Worm (Caenorhabditis elegans): ENCODE data around the gene cutl-29.
A peak's percentile ranks its signal among the peaks of the same experiment; 100 is the strongest.

The cutl-29 gene

ce11 chrX:8270971-8271553, at the start of gene cutl-29:
TSS of gene cutl-29 (minus strand) at chrX:8271021.
- TF ChIP-seq unc-62 (GFP tag; optimal IDR thresholded peaks at IDR 0.05 in 1 of 2), result peak in 1 of 2 experiments; percentile 58
- no peak for TF ChIP-seq unc-62 (tag; optimal IDR thresholded peaks at IDR 0.05)
- no peak for TF ChIP-seq nhr-102 (tag; optimal IDR thresholded peaks at IDR 0.05)

- TF ChIP-seq Y5F2A.4 (GFP tag; optimal IDR thresholded peaks at IDR 0.05) (no peak), egl-43 (GFP tag; IDR thresholded peaks at IDR 0.05) (no peak), hmg-1.1 (GFP tag; IDR thresholded peaks at IDR 0.05) (no peak), F44E2.7 (GFP tag; IDR thresholded peaks at IDR 0.05) (no peak), skn-1 (tag; optimal IDR thresholded peaks at IDR 0.05) (no peak), snpc-1.2 (GFP tag; IDR thresholded peaks at IDR 0.05) (no peak), snpc-4 (tag; optimal IDR thresholded peaks at IDR 0.05) (no peak), D1046.2 (GFP tag; IDR thresholded peaks at IDR 0.05) (no peak), attf-4 (tag; optimal IDR thresholded peaks at IDR 0.05) (no peak), unc-39 (tag; optimal IDR thresholded peaks at IDR 0.05) (no peak), lir-3 (tag; optimal IDR thresholded peaks at IDR 0.05) (no peak), T26A8.4 (GFP tag; IDR thresholded peaks at IDR 0.05) (no peak), dmd-9 (GFP tag; IDR thresholded peaks at IDR 0.05) (no peak), mdt-29 (GFP tag; IDR thresholded peaks at IDR 0.05) (no peak), lin-38 (GFP tag; IDR thresholded peaks at IDR 0.05) (no peak), lin-39 (tag; optimal IDR thresholded peaks at IDR 0.05) (no peak), mep-1 (tag; optimal IDR thresholded peaks at IDR 0.05) (no peak), zip-2 (tag; optimal IDR thresholded peaks at IDR 0.05) (no peak)
Observed at ce11 chrX:8318950-8319349, 48.1 kb upstream of the cutl-29 start, which contains the start of gene srh-11. TSS of gene srh-11 (minus strand) at chrX:8319050.

DNA sequence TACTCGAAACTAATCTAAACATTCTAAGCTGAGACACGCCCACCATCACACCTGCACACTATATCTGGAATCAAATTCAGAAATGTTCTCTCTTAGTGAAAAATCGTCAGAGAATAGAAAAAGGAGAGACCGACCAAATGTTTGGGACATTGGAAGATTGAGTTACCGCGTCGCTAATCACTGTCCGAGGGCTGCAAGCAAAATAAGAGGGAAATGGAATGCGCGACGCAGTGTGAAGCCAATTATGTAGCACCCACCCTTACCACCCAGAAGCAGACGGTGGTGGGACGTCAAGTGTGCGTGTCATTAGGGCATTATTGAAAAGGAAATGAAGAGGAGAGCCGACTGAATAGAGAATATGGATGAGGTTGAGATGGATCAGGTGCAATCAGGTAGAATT, 40.8 kb upstream of the cutl-29 start:
- TF ChIP-seq T26A8.4 (GFP tag; IDR thresholded peaks at IDR 0.05) (no peak), pqm-1 (tag; optimal IDR thresholded peaks at IDR 0.05) (no peak), aha-1 (tag) (peak; percentile 26)

DNA sequence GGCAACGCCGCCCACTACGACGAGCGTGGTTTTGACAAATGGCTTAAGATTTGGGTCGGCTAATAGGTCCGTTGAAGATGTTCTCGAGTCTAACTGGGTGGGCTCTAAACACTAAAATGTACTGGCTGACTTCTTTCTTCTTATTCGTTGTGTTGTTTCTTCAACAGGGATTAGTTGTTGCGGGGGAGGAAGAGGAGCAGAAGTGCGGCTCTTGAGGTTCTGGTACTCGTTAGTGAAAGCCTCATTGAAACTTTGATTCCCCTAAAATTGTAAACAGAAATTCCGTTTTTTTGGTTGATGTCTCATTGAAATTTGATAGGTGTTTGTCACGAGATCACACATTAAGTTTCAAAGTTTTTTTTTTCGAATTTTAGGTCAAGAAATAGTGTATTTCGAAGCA, 39.9 kb upstream of the cutl-29 start:
- no peak for TF ChIP-seq lin-1 (GFP tag; IDR thresholded peaks at IDR 0.05)
- TF ChIP-seq aha-1 (tag), result peak; percentile 78

- TF ChIP-seq egl-43 (GFP tag; IDR thresholded peaks at IDR 0.05), result no peak
- no peak for TF ChIP-seq D1046.2 (GFP tag; IDR thresholded peaks at IDR 0.05)
- peak; percentile 79 for TF ChIP-seq aha-1 (tag)
- TF ChIP-seq zfp-3 (GFP tag; conservative IDR thresholded peaks at IDR 0.05), result no peak
Observed at ce11 chrX:8308491-8308890, 37.7 kb upstream of the cutl-29 start.

- TF ChIP-seq dve-1 (tag; optimal IDR thresholded peaks at IDR 0.05; ENCODE audit: insufficient read depth) (no peak), duxl-1 (tag; optimal IDR thresholded peaks at IDR 0.05; ENCODE audit: poor library complexity) (no peak), spr-3 (GFP tag; optimal IDR thresholded peaks at IDR 0.05) (no peak), lin-39 (tag; optimal IDR thresholded peaks at IDR 0.05) (no peak), lsy-2 (tag; optimal IDR thresholded peaks at IDR 0.05) (no peak), nhr-6 (tag; optimal IDR thresholded peaks at IDR 0.05) (no peak), aly-2 (tag; optimal IDR thresholded peaks at IDR 0.05) (no peak), zfp-3 (GFP tag; conservative IDR thresholded peaks at IDR 0.05) (no peak), nhr-237 (tag; optimal IDR thresholded peaks at IDR 0.05) (no peak), spr-1 (tag; optimal IDR thresholded peaks at IDR 0.05) (no peak), snpc-4 (tag; optimal IDR thresholded peaks at IDR 0.05) (no peak), skn-1 (tag; optimal IDR thresholded peaks at IDR 0.05) (no peak), hmg-1.1 (GFP tag; IDR thresholded peaks at IDR 0.05) (no peak), ceh-20 (GFP tag; IDR thresholded peaks at IDR 0.05) (no peak), dpl-1 (GFP tag; optimal IDR thresholded peaks at IDR 0.05) (no peak), set-16 (GFP tag; IDR thresholded peaks at IDR 0.05) (no peak), daf-19 (GFP tag; conservative IDR thresholded peaks at IDR 0.05) (no peak), lin-13 (GFP tag; optimal IDR thresholded peaks at IDR 0.05) (no peak)
Observed at ce11 chrX:8307600-8307999, 36.8 kb upstream of the cutl-29 start, which contains the start of gene R09F10.5. TSS of gene R09F10.5 (minus strand) at chrX:8307700.
